Fruit fly (Drosophila melanogaster): ENCODE results near the gene Epg5.
A peak's percentile ranks its signal among the peaks of the same experiment; 100 is the strongest.

Gene Epg5

dm6 chr3R:18745961-18746468 is 12.7 kb downstream of the Epg5 start, which contains the start of the genes PGS1 and gwl (continued):
- TF ChIP-seq dpn (GFP tag; optimal IDR thresholded peaks at IDR 0.05) (peak; percentile 62 to 82), CG4282 (GFP tag; optimal IDR thresholded peaks at IDR 0.05) (no peak), CG12104 (GFP tag; optimal IDR thresholded peaks at IDR 0.05) (peak; percentile 73), sima (GFP tag; optimal IDR thresholded peaks at IDR 0.05) (no peak), CG12942 (GFP tag; optimal IDR thresholded peaks at IDR 0.05) (peak; percentile 74), eyg (GFP tag; optimal IDR thresholded peaks at IDR 0.05) (no peak), Opbp (GFP tag; IDR thresholded peaks at IDR 0.05; ENCODE audit: partially characterized antibody) (no peak; the same call in 2 of the 3 replicates), zf30C (GFP tag; optimal IDR thresholded peaks at IDR 0.05) (no peak), Ets97D (GFP tag; optimal IDR thresholded peaks at IDR 0.05) (peak; percentile 46), CG32772 (GFP tag; IDR thresholded peaks at IDR 0.05) (peak; percentile 85), CG6254 (GFP tag; optimal IDR thresholded peaks at IDR 0.05) (no peak), wor (GFP tag; IDR thresholded peaks at IDR 0.05) (peak; percentile 66), HHEX (GFP tag; optimal IDR thresholded peaks at IDR 0.05) (peak; percentile 7), CG7839 (tag; optimal IDR thresholded peaks at IDR 0.05) (peak; percentile 81), CG17328 (GFP tag; IDR thresholded peaks at IDR 0.05) (peak; percentile 70), CG1024 (GFP tag; IDR thresholded peaks at IDR 0.05) (peak; percentile 58), CG17829 (tag; optimal IDR thresholded peaks at IDR 0.05) (peak; percentile 67), CG14860 (GFP tag; IDR thresholded peaks at IDR 0.05; ENCODE audit: partially characterized antibody) (peak; percentile 44; the same call in 2 of the 3 replicates), CG18476 (GFP tag; optimal IDR thresholded peaks at IDR 0.05) (peak; percentile 25), Elba2 (GFP tag; optimal IDR thresholded peaks at IDR 0.05) (no peak), Bgb (GFP tag; IDR thresholded peaks at IDR 0.05; ENCODE audit: partially characterized antibody) (peak; percentile 29; the same call in 1 of the 2 replicates), sc (optimal IDR thresholded peaks at IDR 0.05) (no peak), sc (GFP tag; optimal IDR thresholded peaks at IDR 0.05) (peak; percentile 40), ap (GFP tag; IDR thresholded peaks at IDR 0.05) (peak; percentile 58), tap (tag; optimal IDR thresholded peaks at IDR 0.05) (no peak), bbx (GFP tag; IDR thresholded peaks at IDR 0.05; ENCODE audit: partially characterized antibody) (no peak; the same call in 1 of the 2 replicates), Atf-2 (GFP tag; optimal IDR thresholded peaks at IDR 0.05) (peak; percentile 3), CG13624 (GFP tag; optimal IDR thresholded peaks at IDR 0.05) (peak; percentile 36), zen2 (GFP tag; IDR thresholded peaks at IDR 0.05; ENCODE audit: partially characterized antibody) (no peak), CG15696 (tag; optimal IDR thresholded peaks at IDR 0.05) (peak; percentile 79), chm (GFP tag; IDR thresholded peaks at IDR 0.05) (peak; percentile 33; the same call in 1 of the 2 replicates), Ssrp (tag; optimal IDR thresholded peaks at IDR 0.05) (peak; percentile 79), sens-2 (GFP tag; IDR thresholded peaks at IDR 0.05) (0 out of 2 replicates have a peak, but pooled peaks have one; percentile 43), abd-A (tag; optimal IDR thresholded peaks at IDR 0.05) (no peak), grn (GFP tag; optimal IDR thresholded peaks at IDR 0.05) (no peak), tll (GFP tag; optimal IDR thresholded peaks at IDR 0.05) (no peak), CG15011 (GFP tag; optimal IDR thresholded peaks at IDR 0.05) (no peak), tna (GFP tag; IDR thresholded peaks at IDR 0.05; ENCODE audit: partially characterized antibody) (no peak), Dll (GFP tag; IDR thresholded peaks at IDR 0.05; ENCODE audit: partially characterized antibody) (peak; percentile 81), MBD-R2 (GFP tag; IDR thresholded peaks at IDR 0.05) (peak; percentile 67), CG6813 (GFP tag; optimal IDR thresholded peaks at IDR 0.05) (no peak), CG4707 (GFP tag; optimal IDR thresholded peaks at IDR 0.05) (no peak), fd102C (GFP tag; optimal IDR thresholded peaks at IDR 0.05) (no peak), CG7271 (tag; optimal IDR thresholded peaks at IDR 0.05) (no peak), bcd (GFP tag; optimal IDR thresholded peaks at IDR 0.05) (peak; percentile 68), CG3065 (GFP tag; optimal IDR thresholded peaks at IDR 0.05) (peak; percentile 43), CG9932 (GFP tag; IDR thresholded peaks at IDR 0.05) (peak; percentile 91), CG31224 (GFP tag; IDR thresholded peaks at IDR 0.05) (peak; percentile 68), vfl (GFP tag; optimal IDR thresholded peaks at IDR 0.05) (peak; percentile 28), pnt (GFP tag; optimal IDR thresholded peaks at IDR 0.05) (no peak)

Data from whole organism, embryonic.